Worm (Caenorhabditis elegans) whole organism, young adult: ENCODE measurements around the gene F38A1.6.
A peak's percentile ranks its signal among the peaks of the same experiment; 100 is the strongest.

ENCODE experiments used
- B0261.1 ChIP-seq: sonication (generic microtip); optimal IDR thresholded peaks from 2 replicates; lab custom pipeline; 2016; ENCODE audit warnings: mild to moderate bottlenecking, missing genetic modification characterization, moderate library complexity, missing compliant biosample characterization
- C17E4.6 ChIP-seq: fragments of 200-800 bp; sonication (Bioruptor generic); IDR thresholded peaks from 2 replicates; pipeline ENCODE4 v1.3.6; 2022; ENCODE audit warnings: missing genetic modification reagents, missing genetic modification characterization, missing compliant biosample characterization
- F39B2.1 ChIP-seq: fragments of 200-800 bp; sonication (Bioruptor generic); IDR thresholded peaks from 2 replicates; pipeline ENCODE4 v1.3.6; 2022; ENCODE audit warnings: missing genetic modification reagents, missing genetic modification characterization, missing compliant biosample characterization
- F57C9.4 ChIP-seq: sonication (generic microtip); optimal IDR thresholded peaks from 2 replicates; lab custom pipeline; 2017; ENCODE audit warnings: mild to moderate bottlenecking, missing genetic modification characterization, missing compliant biosample characterization
- Y53F4B.3 ChIP-seq: fragments of 200-800 bp; sonication (Bioruptor generic); IDR thresholded peaks from 2 replicates; pipeline ENCODE4 v1.3.6; 2022; ENCODE audit warnings: missing genetic modification reagents, missing genetic modification characterization, missing compliant biosample characterization
- aptf-2 ChIP-seq: fragments of 200-800 bp; sonication (Bioruptor generic); conservative IDR thresholded peaks from 2 replicates; pipeline ENCODE4 v1.3.6; 2022; ENCODE audit warnings: missing genetic modification reagents, missing genetic modification characterization, missing compliant biosample characterization
- attf-5 ChIP-seq: fragments of 200-800 bp; sonication (Bioruptor generic); optimal IDR thresholded peaks from 2 replicates; lab custom pipeline; 2018; ENCODE audit warnings: mild to moderate bottlenecking, missing genetic modification characterization, missing compliant biosample characterization
- attf-6 ChIP-seq: fragments of 200-800 bp; sonication (Bioruptor generic); IDR thresholded peaks from 2 replicates; pipeline ENCODE4 v1.3.6; 2022; ENCODE audit warnings: missing genetic modification reagents, missing genetic modification characterization, missing compliant biosample characterization
- bed-2 ChIP-seq: fragments of 200-800 bp; sonication (Bioruptor generic); IDR thresholded peaks from 2 replicates; pipeline ENCODE4 v1.3.6; 2022; ENCODE audit warnings: missing genetic modification reagents, missing genetic modification characterization, missing compliant biosample characterization
- ceh-40 ChIP-seq: fragments of 200-800 bp; sonication (Bioruptor generic); IDR thresholded peaks from 2 replicates; pipeline ENCODE4 v1.3.6; 2022; ENCODE audit warnings: missing genetic modification characterization, missing compliant biosample characterization
- ceh-79 ChIP-seq: sonication (generic microtip); optimal IDR thresholded peaks from 2 replicates; lab custom pipeline; 2017; ENCODE audit warnings: mild to moderate bottlenecking, missing genetic modification characterization, missing compliant biosample characterization
- chd-7 ChIP-seq: sonication (generic microtip); optimal IDR thresholded peaks from 2 replicates; lab custom pipeline; 2016; ENCODE audit warnings: mild to moderate bottlenecking, missing genetic modification characterization, moderate library complexity, missing compliant biosample characterization
- dox-1 ChIP-seq: fragments of 200-800 bp; sonication (Bioruptor generic); IDR thresholded peaks from 2 replicates; pipeline ENCODE4 v1.3.6; 2022; ENCODE audit warnings: missing genetic modification reagents, missing genetic modification characterization, missing compliant biosample characterization
- ets-4 ChIP-seq: fragments of 200-800 bp; sonication (Bioruptor generic); optimal IDR thresholded peaks from 2 replicates; lab custom pipeline; 2018; ENCODE audit warnings: mild to moderate bottlenecking, missing genetic modification characterization, missing compliant biosample characterization
- hlh-12 ChIP-seq: sonication (generic microtip); optimal IDR thresholded peaks from 2 replicates; lab custom pipeline; 2016; ENCODE audit warnings: missing genetic modification characterization, missing compliant biosample characterization
- let-526 ChIP-seq: fragments of 200-800 bp; sonication (Bioruptor generic); IDR thresholded peaks from 2 replicates; pipeline ENCODE4 v1.3.6; 2022; ENCODE audit warnings: missing genetic modification reagents, missing genetic modification characterization, missing compliant biosample characterization
- lin-35 ChIP-seq, 3 experiments: fragments of 150-350 bp in 2 of 3; sonication (generic microtip) in 1 of 3; optimal IDR thresholded peaks; 2 replicates each; lab custom pipeline; 2014 to 2018; ENCODE audit warnings: missing biosample characterization in 3 of 3, missing genetic modification characterization in 3 of 3, missing genetic modification reagents in 3 of 3
- lir-1 ChIP-seq: fragments of 200-800 bp; sonication (Bioruptor generic); conservative IDR thresholded peaks from 2 replicates; pipeline ENCODE4 v1.3.6; 2022; ENCODE audit warnings: missing genetic modification reagents, missing genetic modification characterization, missing compliant biosample characterization
- madf-8 ChIP-seq: fragments of 200-800 bp; sonication (Bioruptor generic); conservative IDR thresholded peaks from 2 replicates; pipeline ENCODE4 v1.3.6; 2022; ENCODE audit warnings: missing genetic modification reagents, missing genetic modification characterization, missing compliant biosample characterization
- mcd-1 ChIP-seq: fragments of 200-800 bp; sonication (Bioruptor generic); IDR thresholded peaks from 2 replicates; pipeline ENCODE4 v1.3.6; 2022; ENCODE audit warnings: missing genetic modification reagents, missing genetic modification characterization, missing compliant biosample characterization
- mxl-1 ChIP-seq: sonication (generic microtip); optimal IDR thresholded peaks from 2 replicates; lab custom pipeline; 2016; ENCODE audit warnings: missing genetic modification characterization, missing compliant biosample characterization
- nfya-1 ChIP-seq: sonication (generic microtip); optimal IDR thresholded peaks from 2 replicates; lab custom pipeline; 2017; ENCODE audit warnings: antibody characterized with exemption, missing compliant biosample characterization, missing genetic modification characterization, borderline replicate concordance; ENCODE audit not compliant: insufficient read depth
- nhr-27 ChIP-seq: fragments of 200-800 bp; sonication (Bioruptor generic); optimal IDR thresholded peaks from 2 replicates; lab custom pipeline; 2018; ENCODE audit warnings: mild to moderate bottlenecking, missing genetic modification characterization, moderate library complexity, missing compliant biosample characterization
- nhr-80 ChIP-seq: sonication (generic microtip); optimal IDR thresholded peaks from 2 replicates; lab custom pipeline; 2016; ENCODE audit warnings: missing genetic modification characterization, missing compliant biosample characterization
- sdz-38 ChIP-seq: sonication (generic microtip); optimal IDR thresholded peaks from 2 replicates; lab custom pipeline; 2016; ENCODE audit warnings: missing genotype, missing genetic modification characterization, missing compliant biosample characterization
- snpc-4 ChIP-seq, 5 experiments: fragments of 150-350 bp in 1 of 5; sonication (generic microtip) in 4 of 5; optimal IDR thresholded peaks; 2 replicates each; lab custom pipeline; 2014 to 2018; ENCODE audit warnings: missing genetic modification characterization in 5 of 5, missing biosample characterization in 3 of 5, antibody characterized with exemption in 2 of 5, mild to moderate bottlenecking in 2 of 5, missing compliant biosample characterization in 2 of 5, missing genotype in 2 of 5, moderate library complexity in 2 of 5, missing genetic modification reagents in 1 of 5
- tbx-9 ChIP-seq: sonication (generic microtip); optimal IDR thresholded peaks from 2 replicates; lab custom pipeline; 2016; ENCODE audit warnings: borderline replicate concordance, missing genetic modification characterization, inconsistent platforms, missing compliant biosample characterization
- zfh-2 ChIP-seq: fragments of 200-800 bp; sonication (Bioruptor generic); conservative IDR thresholded peaks from 2 replicates; pipeline ENCODE4 v1.3.6; 2022; ENCODE audit warnings: missing genetic modification reagents, missing genetic modification characterization, missing compliant biosample characterization
- ztf-25 ChIP-seq: fragments of 200-800 bp; sonication (Bioruptor generic); IDR thresholded peaks from 2 replicates; pipeline ENCODE4 v1.3.6; 2022; ENCODE audit warnings: missing genetic modification reagents, missing genetic modification characterization, missing compliant biosample characterization
- ztf-26 ChIP-seq: sonication (generic microtip); optimal IDR thresholded peaks from 2 replicates; lab custom pipeline; 2017; ENCODE audit warnings: missing genetic modification characterization, missing compliant biosample characterization
- ztf-28 ChIP-seq: fragments of 200-800 bp; sonication (Bioruptor generic); IDR thresholded peaks from 2 replicates; pipeline ENCODE4 v1.3.6; 2022; ENCODE audit warnings: missing genetic modification reagents, missing genetic modification characterization, missing compliant biosample characterization

The F38A1.6 gene

DNA sequence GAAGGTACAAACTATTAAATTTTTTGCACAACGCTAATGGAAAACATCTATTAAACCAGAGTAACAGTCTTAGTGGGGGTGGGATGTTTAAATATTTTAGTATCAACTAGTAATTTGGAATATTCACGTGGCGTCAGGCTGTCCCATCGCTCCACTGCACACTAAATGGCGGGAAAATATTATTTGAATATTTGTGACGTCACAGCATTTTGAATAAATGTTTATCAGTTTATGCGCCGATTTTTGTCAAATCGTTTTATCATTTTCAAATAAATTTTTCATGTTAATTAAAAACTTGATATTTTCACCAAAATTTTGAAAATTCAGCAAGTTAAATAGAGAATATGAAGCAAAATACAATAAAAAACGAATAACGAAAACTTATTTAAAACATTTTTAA lies 8.4 kb upstream of the F38A1.6 start, which contains the start of gene F38A1.15:
F38A1.15 (minus strand) TSS at position 101 of the 400 bp plus-strand sequence.
- TF ChIP-seq aptf-2 (no peak), attf-6 (GFP tag; lab: Robert Waterston, UW) (no peak), ceh-79 (tag; lab: Kevin White, UChicago) (no peak), ceh-40 (GFP tag; lab: Robert Waterston, UW) (no peak), F39B2.1 (no peak)

DNA sequence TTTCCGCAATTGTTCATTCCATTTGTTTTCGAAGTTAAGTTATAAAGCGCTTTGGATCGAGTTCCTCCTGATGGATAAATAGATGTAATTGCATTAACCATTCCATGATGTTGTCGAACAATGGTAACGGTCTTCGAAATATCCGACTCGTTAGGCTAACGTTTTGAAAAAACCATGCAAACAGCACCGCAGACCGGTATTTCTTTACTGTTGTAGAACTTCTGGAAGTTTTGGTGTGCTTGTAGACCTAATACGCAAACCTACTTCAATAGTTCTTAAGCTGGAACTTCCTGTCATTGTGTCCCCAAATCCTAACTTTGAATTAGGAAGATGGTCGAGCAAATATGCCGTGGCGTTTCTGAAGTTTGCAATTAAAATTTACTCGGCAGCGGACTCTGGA lies 6.4 kb upstream of the F38A1.6 start, which contains the start of gene F38A1.9:
F38A1.9 (minus strand) TSS at position 101 of the 400 bp plus-strand sequence.
- TF ChIP-seq ztf-26 (no peak), lir-1 (GFP tag; lab: Robert Waterston, UW) (no peak), ets-4 (GFP tag; lab: Kevin White, UChicago) (no peak), lin-35 (GFP tag; optimal IDR thresholded peaks at IDR 0.05; lab: Kevin White, UChicago) (no peak), madf-8 (GFP tag; lab: Robert Waterston, UW) (no peak), Y53F4B.3 (GFP tag; lab: Robert Waterston, UW) (no peak), hlh-12 (no peak), ztf-25 (GFP tag; lab: Robert Waterston, UW) (no peak), F57C9.4 (tag; lab: Kevin White, UChicago) (no peak), mcd-1 (GFP tag; lab: Robert Waterston, UW) (no peak), aptf-2 (no peak), tbx-9 (tag; lab: Kevin White, UChicago) (no peak), snpc-4 (GFP tag; optimal IDR thresholded peaks at IDR 0.05; lab: Kevin White, UChicago) (no peak), snpc-4 (tag; optimal IDR thresholded peaks at IDR 0.05; lab: Kevin White, UChicago) (no peak), bed-2 (no peak), dox-1 (no peak), let-526 (GFP tag; lab: Robert Waterston, UW) (no peak), B0261.1 (no peak), nhr-80 (tag; lab: Kevin White, UChicago) (no peak), zfh-2 (GFP tag; lab: Robert Waterston, UW) (no peak)

ce11 chrIV:1246762-1247436 lies 4.8 kb upstream of the F38A1.6 start, which contains the start of the genes clec-165 and F38A1.11:
TSS of gene clec-165 (minus strand) at chrIV:1246886.
TSS of gene F38A1.11 (plus strand) at chrIV:1247386.
- TF ChIP-seq nhr-80 (tag; lab: Kevin White, UChicago) = peak; percentile 25
- TF ChIP-seq sdz-38 (tag; lab: Kevin White, UChicago) = no peak

DNA sequence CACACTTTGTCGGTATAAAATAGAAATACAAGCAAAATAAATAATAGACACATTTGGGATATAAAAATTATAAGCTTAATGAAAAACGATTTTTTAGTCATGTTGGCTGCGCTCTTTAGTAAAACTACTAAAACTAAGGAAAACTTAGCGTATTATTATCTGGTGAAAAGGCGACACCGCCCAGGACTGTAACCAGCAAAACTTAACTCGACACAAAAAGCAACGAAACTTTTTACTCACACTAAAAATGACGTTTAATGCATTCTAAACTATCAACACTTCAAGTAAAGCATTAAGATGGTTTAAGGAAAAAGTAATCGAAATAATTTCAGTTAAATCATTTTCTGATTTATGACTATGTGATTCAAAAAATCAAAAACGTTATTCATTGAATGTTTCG lies 4.0 kb downstream of the F38A1.6 start, which contains the start of gene clec-167:
clec-167 (minus strand) TSS at position 101 of the 400 bp plus-strand sequence.
- TF ChIP-seq ztf-28 (no peak), lin-35 (GFP tag; optimal IDR thresholded peaks at IDR 0.05; lab: Kevin White, UChicago) (no peak), nhr-27 (tag; lab: Kevin White, UChicago) (no peak), attf-5 (GFP tag; lab: Kevin White, UChicago) (no peak), chd-7 (tag; lab: Kevin White, UChicago) (no peak), ets-4 (GFP tag; lab: Kevin White, UChicago) (no peak), mxl-1 (tag; lab: Kevin White, UChicago) (no peak), C17E4.6 (no peak), nfya-1 (tag; lab: Kevin White, UChicago) (no peak)
